Worm (Caenorhabditis elegans): ENCODE data around the gene cnc-6.

- TF ChIP-seq lin-13 (GFP tag; optimal IDR thresholded peaks at IDR 0.05) (no peak), F44E2.7 (GFP tag; IDR thresholded peaks at IDR 0.05) (no peak), ceh-44 (GFP tag; IDR thresholded peaks at IDR 0.05) (no peak), nhr-6 (tag; optimal IDR thresholded peaks at IDR 0.05) (no peak), snpc-4 (tag; optimal IDR thresholded peaks at IDR 0.05) (no peak), aly-2 (tag; optimal IDR thresholded peaks at IDR 0.05) (no peak), ZK546.5 (tag; optimal IDR thresholded peaks at IDR 0.05) (no peak), ztf-7 (tag; optimal IDR thresholded peaks at IDR 0.05) (no peak), nhr-237 (tag; optimal IDR thresholded peaks at IDR 0.05) (no peak), T26A8.4 (GFP tag; IDR thresholded peaks at IDR 0.05) (no peak), spr-1 (tag; optimal IDR thresholded peaks at IDR 0.05) (no peak)
Observed at ce11 chrIII:1763222-1763621, at the start of gene cnc-6.

All from whole organism, L4 larva.